Fruit fly (Drosophila melanogaster): ENCODE data around the gene mRpL47.

Gene mRpL47

dm6 chr3R:9527907-9528842 lies 12.5 kb upstream of the mRpL47 start (continued):
- TF ChIP-seq CG5180 (GFP tag; optimal IDR thresholded peaks at IDR 0.05), result peak; percentile 52
- TF ChIP-seq CG13296 (GFP tag; optimal IDR thresholded peaks at IDR 0.05), result peak; percentile 88
- TF ChIP-seq D (optimal IDR thresholded peaks at IDR 0.05), result no peak
- peak; percentile 67 for TF ChIP-seq D (GFP tag; optimal IDR thresholded peaks at IDR 0.05)
- no peak for TF ChIP-seq Elba2 (GFP tag; optimal IDR thresholded peaks at IDR 0.05)
- TF ChIP-seq rib (GFP tag; IDR thresholded peaks at IDR 0.05), result peak; percentile 96
- TF ChIP-seq Fer3 (tag; optimal IDR thresholded peaks at IDR 0.05), result peak; percentile 95
- no peak for TF ChIP-seq lola (GFP tag; optimal IDR thresholded peaks at IDR 0.05)
- peak; percentile 93 for TF ChIP-seq GATAe (GFP tag; conservative IDR thresholded peaks at IDR 0.05)
- TF ChIP-seq CG15073 (GFP tag; optimal IDR thresholded peaks at IDR 0.05), result peak; percentile 4
- TF ChIP-seq so (GFP tag; IDR thresholded peaks at IDR 0.05), result peak; percentile 87; the same call in 2 of the 3 replicates
- TF ChIP-seq CG6854 (GFP tag; optimal IDR thresholded peaks at IDR 0.05), result peak; percentile 89
- TF ChIP-seq bowl (GFP tag; IDR thresholded peaks at IDR 0.05), result peak; percentile 68; the same call in 1 of the 2 replicates
- TF ChIP-seq CG14014 (GFP tag; IDR thresholded peaks at IDR 0.05), result peak; percentile 90
- no peak for TF ChIP-seq CG33557 (GFP tag; optimal IDR thresholded peaks at IDR 0.05)
- TF ChIP-seq Pdp1 (GFP tag; optimal IDR thresholded peaks at IDR 0.05), result peak; percentile 87 to 93
- peak; percentile 51 for TF ChIP-seq gcm2 (GFP tag; optimal IDR thresholded peaks at IDR 0.05)
- TF ChIP-seq HLH3B (GFP tag; IDR thresholded peaks at IDR 0.05), result peak; percentile 90
- TF ChIP-seq ato (GFP tag; IDR thresholded peaks at IDR 0.05; ENCODE audit: partially characterized antibody), result no peak
- no peak for TF ChIP-seq hb (GFP tag; IDR thresholded peaks at IDR 0.05; ENCODE audit: partially characterized antibody)
- TF ChIP-seq Oli (tag; optimal IDR thresholded peaks at IDR 0.05), result peak; percentile 75
- no peak; the same call in 1 of the 2 replicates for TF ChIP-seq bbx (GFP tag; IDR thresholded peaks at IDR 0.05; ENCODE audit: partially characterized antibody)
- TF ChIP-seq lilli (GFP tag; optimal IDR thresholded peaks at IDR 0.05), result peak; percentile 90
- TF ChIP-seq repo (GFP tag; optimal IDR thresholded peaks at IDR 0.05), result peak; percentile 90
- TF ChIP-seq Deaf1 (tag; optimal IDR thresholded peaks at IDR 0.05), result peak; percentile 66
- peak; percentile 84; the same call in 2 of the 3 replicates for TF ChIP-seq C15 (GFP tag; IDR thresholded peaks at IDR 0.05)
- TF ChIP-seq mirr (GFP tag; optimal IDR thresholded peaks at IDR 0.05), result peak; percentile 94
- peak; percentile 91 for TF ChIP-seq CG2678 (tag; optimal IDR thresholded peaks at IDR 0.05)
- peak; percentile 93 for TF ChIP-seq slbo (GFP tag; IDR thresholded peaks at IDR 0.05)
- peak; percentile 7 for TF ChIP-seq psq (GFP tag; optimal IDR thresholded peaks at IDR 0.05)
- TF ChIP-seq CG34376 (GFP tag; optimal IDR thresholded peaks at IDR 0.05), result peak; percentile 91
- TF ChIP-seq fu2 (GFP tag; optimal IDR thresholded peaks at IDR 0.05), result peak; percentile 78
- no peak for TF ChIP-seq CG2129 (GFP tag; IDR thresholded peaks at IDR 0.05; ENCODE audit: partially characterized antibody)
- TF ChIP-seq CG12942 (GFP tag; optimal IDR thresholded peaks at IDR 0.05), result peak; percentile 73
- peak; percentile 46; the same call in 1 of the 2 replicates for TF ChIP-seq Dref (GFP tag; IDR thresholded peaks at IDR 0.05)
- 0 out of 3 replicates have a peak, but pooled peaks have one; percentile 23 for TF ChIP-seq vnd (GFP tag; IDR thresholded peaks at IDR 0.05; ENCODE audit: partially characterized antibody)
- TF ChIP-seq chn (GFP tag; optimal IDR thresholded peaks at IDR 0.05), result peak; percentile 74
- peak; percentile 75 for TF ChIP-seq CG12744 (GFP tag; optimal IDR thresholded peaks at IDR 0.05)
- TF ChIP-seq MESR4 (GFP tag; optimal IDR thresholded peaks at IDR 0.05), result peak; percentile 10
- no peak for TF ChIP-seq CG7963 (GFP tag; IDR thresholded peaks at IDR 0.05; ENCODE audit: partially characterized antibody)
- peak; percentile 79 for TF ChIP-seq CG12659 (GFP tag; optimal IDR thresholded peaks at IDR 0.05)
- TF ChIP-seq CG5953 (GFP tag; IDR thresholded peaks at IDR 0.05), result peak; percentile 77
- peak; percentile 94 for TF ChIP-seq zfh2 (GFP tag; optimal IDR thresholded peaks at IDR 0.05)
- no peak for TF ChIP-seq gfzf (GFP tag; optimal IDR thresholded peaks at IDR 0.05)
- peak; percentile 56 for TF ChIP-seq CG30431 (GFP tag; optimal IDR thresholded peaks at IDR 0.05)
- peak; percentile 81 for TF ChIP-seq CG4820 (GFP tag; optimal IDR thresholded peaks at IDR 0.05)
- peak; percentile 70 for TF ChIP-seq CG12155 (GFP tag; optimal IDR thresholded peaks at IDR 0.05)
